Fruit fly (Drosophila melanogaster) whole organism, embryonic: ENCODE results near the gene hng2.

Source experiments
- Aef1 ChIP-seq: fragments of 200-800 bp; sonication (Bioruptor generic); IDR thresholded peaks from 3 replicates; pipeline ENCODE4 v1.3.6; 2022; ENCODE audit warnings: missing biosample characterization, missing genetic modification characterization
- CG10462 ChIP-seq: fragments of 200-800 bp; sonication (Bioruptor generic); optimal IDR thresholded peaks from 2 replicates; lab custom pipeline; 2016; ENCODE audit warnings: missing biosample characterization, missing genetic modification characterization
- CG10543 ChIP-seq: fragments of 200-800 bp; sonication (Bioruptor generic); optimal IDR thresholded peaks from 3 replicates; lab custom pipeline; 2017; ENCODE audit warnings: missing biosample characterization, mild to moderate bottlenecking, missing genetic modification characterization, moderate library complexity
- CG11560 ChIP-seq: fragments of 200-800 bp; sonication (Bioruptor generic); IDR thresholded peaks from 3 replicates; pipeline ENCODE4 v1.3.6; 2022; ENCODE audit warnings: missing biosample characterization, missing genetic modification characterization
- CG12391 ChIP-seq: fragments of 200-800 bp; sonication (Bioruptor generic); optimal IDR thresholded peaks from 3 replicates; lab custom pipeline; 2018; ENCODE audit warnings: missing biosample characterization, mild to moderate bottlenecking, missing genetic modification characterization, moderate library complexity
- CG13424 ChIP-seq: fragments of 200-800 bp; sonication (Bioruptor generic); optimal IDR thresholded peaks from 2 replicates; lab custom pipeline; 2019; ENCODE audit warnings: missing biosample characterization, mild to moderate bottlenecking, missing genetic modification characterization, moderate library complexity
- CG15601 ChIP-seq: fragments of 200-800 bp; sonication (Bioruptor generic); optimal IDR thresholded peaks from 3 replicates; lab custom pipeline; 2019; ENCODE audit warnings: missing biosample characterization, mild to moderate bottlenecking, missing genetic modification characterization, moderate library complexity
- CG16813 ChIP-seq: fragments of 200-800 bp; sonication (Bioruptor generic); IDR thresholded peaks from 3 replicates; pipeline ENCODE4 v1.3.6; 2022; ENCODE audit warnings: missing biosample characterization, missing genetic modification characterization; ENCODE audit not compliant: partially characterized antibody
- CG16863 ChIP-seq: fragments of 200-800 bp; sonication (Bioruptor generic); optimal IDR thresholded peaks from 3 replicates; lab custom pipeline; 2016; ENCODE audit warnings: missing biosample characterization, missing genetic modification characterization
- CG17328 ChIP-seq: fragments of 200-800 bp; sonication (Bioruptor generic); IDR thresholded peaks from 2 replicates; pipeline ENCODE4 v1.3.6; 2022; ENCODE audit warnings: missing biosample characterization, missing genetic modification characterization
- CG17829 ChIP-seq: fragments of 200-800 bp; optimal IDR thresholded peaks from 2 replicates; lab custom pipeline; 2019; ENCODE audit warnings: missing biosample characterization, mild to moderate bottlenecking, missing genetic modification characterization, moderate library complexity
- CG2712 ChIP-seq: fragments of 200-800 bp; optimal IDR thresholded peaks from 3 replicates; lab custom pipeline; 2019; ENCODE audit warnings: missing biosample characterization, mild to moderate bottlenecking, missing genetic modification characterization, moderate library complexity
- CG32767 ChIP-seq: fragments of 200-800 bp; sonication (Bioruptor generic); IDR thresholded peaks from 2 replicates; pipeline ENCODE4 v1.3.6; 2022; ENCODE audit warnings: missing biosample characterization, missing genetic modification characterization
- CG34422 ChIP-seq: fragments of 200-800 bp; sonication (Bioruptor generic); IDR thresholded peaks from 3 replicates; pipeline ENCODE4 v1.3.6; 2022; ENCODE audit warnings: missing biosample characterization, missing genetic modification characterization
- CG4424 ChIP-seq: fragments of 200-800 bp; sonication (Bioruptor generic); optimal IDR thresholded peaks from 3 replicates; lab custom pipeline; 2016; ENCODE audit warnings: missing biosample characterization, missing genetic modification characterization
- CG6765 ChIP-seq: fragments of 200-800 bp; sonication (Bioruptor generic); optimal IDR thresholded peaks from 3 replicates; lab custom pipeline; 2017; ENCODE audit warnings: missing biosample characterization, mild to moderate bottlenecking, missing genetic modification characterization
- CG9215 ChIP-seq: fragments of 200-800 bp; sonication (Bioruptor generic); IDR thresholded peaks from 2 replicates; pipeline ENCODE4 v1.3.6; 2022; ENCODE audit warnings: missing biosample characterization, missing genetic modification characterization
- CG9797 ChIP-seq: fragments of 200-800 bp; sonication (Bioruptor generic); optimal IDR thresholded peaks from 3 replicates; lab custom pipeline; 2018; ENCODE audit warnings: missing biosample characterization, mild to moderate bottlenecking, missing genetic modification characterization
- CHES-1-like ChIP-seq: fragments of 200-800 bp; sonication (Bioruptor generic); optimal IDR thresholded peaks from 2 replicates; lab custom pipeline; 2016; ENCODE audit warnings: missing biosample characterization, missing genetic modification characterization
- D ChIP-seq, 2 experiments: fragments of 200-800 bp in 1 of 2; fragments of >200 bp in 1 of 2; sonication (Bioruptor generic) in 1 of 2; optimal IDR thresholded peaks; 2 replicates in 1 of 2; 3 replicates in 1 of 2; lab custom pipeline; 2017; ENCODE audit warnings: mild to moderate bottlenecking in 1 of 2, missing biosample characterization in 1 of 2, missing genetic modification characterization in 1 of 2, missing genetic modification reagents in 1 of 2
- Dek ChIP-seq: fragments of 200-800 bp; sonication (Bioruptor generic); optimal IDR thresholded peaks from 3 replicates; lab custom pipeline; 2019; ENCODE audit warnings: missing biosample characterization, mild to moderate bottlenecking, missing genetic modification characterization, moderate library complexity
- Dip2 ChIP-seq: fragments of 200-800 bp; sonication (Bioruptor generic); IDR thresholded peaks from 2 replicates; pipeline ENCODE4 v1.3.6; 2022; ENCODE audit warnings: missing biosample characterization, missing genetic modification characterization
- ERR ChIP-seq: fragments of 200-800 bp; sonication (Bioruptor generic); optimal IDR thresholded peaks from 2 replicates; lab custom pipeline; 2016; ENCODE audit warnings: missing biosample characterization, missing genetic modification characterization
- Gug ChIP-seq: fragments of 200-800 bp; sonication (Bioruptor generic); IDR thresholded peaks from 4 replicates; pipeline ENCODE4 v1.3.6; 2022; ENCODE audit warnings: missing biosample characterization, missing genetic modification characterization
- Hey ChIP-seq: fragments of 200-800 bp; sonication (Bioruptor generic); optimal IDR thresholded peaks from 3 replicates; lab custom pipeline; 2018; ENCODE audit warnings: missing biosample characterization, mild to moderate bottlenecking, missing genetic modification characterization
- Hmx ChIP-seq: fragments of 200-800 bp; sonication (Bioruptor generic); optimal IDR thresholded peaks from 2 replicates; lab custom pipeline; 2016; ENCODE audit warnings: missing biosample characterization, missing genetic modification characterization
- Hr3 ChIP-seq: fragments of 200-800 bp; sonication (Bioruptor generic); optimal IDR thresholded peaks from 3 replicates; lab custom pipeline; 2016; ENCODE audit warnings: missing biosample characterization, missing genetic modification characterization
- Hr78 ChIP-seq, 2 experiments: fragments of 200-800 bp in 1 of 2; fragments of >200 bp in 1 of 2; sonication (Bioruptor generic) in 1 of 2; optimal IDR thresholded peaks; 2 replicates each; lab custom pipeline; 2017 to 2019; ENCODE audit warnings: missing biosample characterization in 2 of 2, missing genetic modification characterization in 2 of 2, mild to moderate bottlenecking in 1 of 2, moderate library complexity in 1 of 2
- NC2α ChIP-seq: fragments of 200-800 bp; sonication (Bioruptor generic); optimal IDR thresholded peaks from 2 replicates; lab custom pipeline; 2016; ENCODE audit warnings: missing biosample characterization, missing genetic modification characterization
- Pdp1 ChIP-seq, 2 experiments: fragments of 200-800 bp; sonication (Bioruptor generic); optimal IDR thresholded peaks; 3 replicates each; lab custom pipeline; 2016; ENCODE audit warnings: missing biosample characterization in 2 of 2, missing genetic modification characterization in 2 of 2, mild to moderate bottlenecking in 1 of 2, moderate library complexity in 1 of 2
- croc ChIP-seq: fragments of 200-800 bp; sonication (Bioruptor generic); conservative IDR thresholded peaks from 3 replicates; pipeline ENCODE4 v1.3.6; 2022; ENCODE audit warnings: missing biosample characterization, missing genetic modification characterization
- dan ChIP-seq: fragments of 200-800 bp; sonication (Bioruptor generic); IDR thresholded peaks from 2 replicates; pipeline ENCODE4 v1.3.6; 2022; ENCODE audit warnings: missing biosample characterization, missing genetic modification characterization
- exex ChIP-seq: fragments of 200-800 bp; sonication (Bioruptor generic); optimal IDR thresholded peaks from 4 replicates; lab custom pipeline; 2018; ENCODE audit warnings: missing biosample characterization, mild to moderate bottlenecking, missing genetic modification characterization, moderate library complexity
- gcm2 ChIP-seq: fragments of 200-800 bp; sonication (Bioruptor generic); optimal IDR thresholded peaks from 2 replicates; lab custom pipeline; 2016; ENCODE audit warnings: missing biosample characterization, missing genetic modification characterization
- gsb-n ChIP-seq: fragments of 200-800 bp; sonication (Bioruptor generic); optimal IDR thresholded peaks from 3 replicates; lab custom pipeline; 2018; ENCODE audit warnings: missing biosample characterization, mild to moderate bottlenecking, missing genetic modification characterization
- h ChIP-seq: fragments of >200 bp; optimal IDR thresholded peaks from 2 replicates; lab custom pipeline; 2017
- hkb ChIP-seq, 2 experiments: fragments of 200-800 bp in 1 of 2; fragments of >200 bp in 1 of 2; sonication (Bioruptor generic) in 1 of 2; IDR thresholded peaks in 1 of 2; optimal IDR thresholded peaks in 1 of 2; 2 replicates each; pipeline versions ENCODE4 v1.3.6 to Lab custom; 2017 to 2022; ENCODE audit warnings: missing biosample characterization in 1 of 2, missing genetic modification characterization in 1 of 2
- jigr1 ChIP-seq: fragments of 200-800 bp; sonication (Bioruptor generic); IDR thresholded peaks from 3 replicates; pipeline ENCODE4 v1.3.6; 2022; ENCODE audit warnings: missing biosample characterization, missing genetic modification characterization
- mirr ChIP-seq: fragments of 200-800 bp; sonication (Bioruptor generic); optimal IDR thresholded peaks from 3 replicates; lab custom pipeline; 2018; ENCODE audit warnings: missing biosample characterization, mild to moderate bottlenecking, missing genetic modification characterization
- pb ChIP-seq: fragments of 200-800 bp; sonication (Bioruptor generic); optimal IDR thresholded peaks from 3 replicates; lab custom pipeline; 2016; ENCODE audit warnings: missing biosample characterization, missing genetic modification characterization
- salm ChIP-seq: fragments of 200-800 bp; sonication (Bioruptor generic); optimal IDR thresholded peaks from 2 replicates; lab custom pipeline; 2018; ENCODE audit warnings: missing biosample characterization, mild to moderate bottlenecking, missing genetic modification characterization
- sd ChIP-seq: fragments of 200-800 bp; sonication (Bioruptor generic); optimal IDR thresholded peaks from 3 replicates; lab custom pipeline; 2018; ENCODE audit warnings: missing biosample characterization, mild to moderate bottlenecking, missing genetic modification characterization, moderate library complexity
- sens-2 ChIP-seq: fragments of 200-800 bp; sonication (Bioruptor generic); IDR thresholded peaks from 2 replicates; pipeline ENCODE4 v1.3.6; 2022; ENCODE audit warnings: missing biosample characterization, missing genetic modification characterization
- so ChIP-seq: fragments of 200-800 bp; sonication (Bioruptor generic); IDR thresholded peaks from 3 replicates; pipeline ENCODE4 v1.3.6; 2022; ENCODE audit warnings: missing biosample characterization, missing genetic modification characterization
- tap ChIP-seq: fragments of 200-800 bp; optimal IDR thresholded peaks from 3 replicates; lab custom pipeline; 2019; ENCODE audit warnings: missing biosample characterization, mild to moderate bottlenecking, missing genetic modification characterization, moderate library complexity
- zen2 ChIP-seq: fragments of 200-800 bp; sonication (Bioruptor generic); IDR thresholded peaks from 3 replicates; pipeline ENCODE4 v1.3.6; 2022; ENCODE audit warnings: missing biosample characterization, missing genetic modification characterization; ENCODE audit not compliant: partially characterized antibody
- zfh2 ChIP-seq: fragments of 200-800 bp; sonication (Bioruptor generic); optimal IDR thresholded peaks from 2 replicates; lab custom pipeline; 2016; ENCODE audit warnings: missing biosample characterization, missing genetic modification characterization

The hng2 gene

DNA sequence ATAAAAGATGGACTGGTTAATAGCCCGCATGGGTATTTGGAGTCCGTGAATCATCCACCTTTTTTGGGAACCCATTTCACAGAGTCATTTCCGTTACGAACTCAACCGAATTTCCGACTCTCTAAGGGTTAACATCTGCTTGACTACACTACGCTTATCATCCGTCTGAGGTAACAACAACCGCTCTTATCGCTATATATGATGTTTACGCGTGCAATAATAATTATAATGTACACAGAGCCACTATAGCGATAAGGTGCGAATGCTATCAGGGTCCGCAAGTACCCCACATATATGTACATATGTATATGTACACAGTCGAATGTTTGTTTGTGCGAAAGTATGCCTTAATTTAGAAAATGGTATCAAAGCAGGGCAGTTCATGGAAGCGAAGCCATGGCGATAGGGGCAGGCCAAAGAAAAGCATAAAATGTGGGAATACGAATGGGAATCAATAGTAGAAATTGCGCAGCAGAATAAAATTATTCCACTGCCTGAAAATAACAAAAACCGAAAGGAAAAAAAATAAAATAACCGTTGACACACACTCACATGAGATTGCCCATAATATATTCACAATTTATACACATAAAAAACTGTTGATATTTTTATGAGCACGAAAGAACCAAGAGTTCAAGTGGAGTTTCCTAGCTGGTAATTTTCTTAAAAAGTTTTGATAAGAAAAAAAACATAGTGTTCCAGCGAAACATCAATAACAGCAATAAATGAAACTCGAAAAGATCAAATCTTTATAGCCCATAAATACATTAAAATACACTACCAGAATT, 4.5 kb downstream of the hng2 start (continued):
- peak; percentile 32 for TF ChIP-seq CG2712 (tag; lab: Kevin White, UChicago)
- peak; percentile 100 for TF ChIP-seq mirr (GFP tag; lab: Kevin White, UChicago)
- peak; percentile 19 for TF ChIP-seq zfh2 (GFP tag; lab: Kevin White, UChicago)
- TF ChIP-seq Hmx (GFP tag; lab: Kevin White, UChicago) = no peak
- no peak for TF ChIP-seq Dip2 (GFP tag; lab: Robert Waterston, UW)
- TF ChIP-seq CG17829 (tag; lab: Kevin White, UChicago) = peak; percentile 13
- TF ChIP-seq exex (tag; lab: Kevin White, UChicago) = peak; percentile 99
- TF ChIP-seq sens-2 (GFP tag; lab: Robert Waterston, UW) = peak; percentile 52
- peak; percentile 97 for TF ChIP-seq Hey (tag; lab: Kevin White, UChicago)
- TF ChIP-seq Hr78 (GFP tag; optimal IDR thresholded peaks at IDR 0.05; lab: Kevin White, UChicago) = peak in 1 of 2 experiments; percentile 53
- peak; percentile 96 for TF ChIP-seq CG15601 (tag; lab: Kevin White, UChicago)
- TF ChIP-seq croc (GFP tag; lab: Robert Waterston, UW) = peak; percentile 22; the same call in 1 of the 3 replicates
- TF ChIP-seq tap (tag; lab: Kevin White, UChicago) = peak; percentile 82
- TF ChIP-seq dan (GFP tag; lab: Robert Waterston, UW) = no peak
- TF ChIP-seq CG10462 (GFP tag; lab: Kevin White, UChicago) = peak; percentile 63
- peak; percentile 86 for TF ChIP-seq gsb-n (tag; lab: Kevin White, UChicago)
- TF ChIP-seq CHES-1-like = peak; percentile 67
- TF ChIP-seq D (optimal IDR thresholded peaks at IDR 0.05; lab: Kevin White, UChicago) = no peak
- peak; percentile 61 for TF ChIP-seq D (GFP tag; optimal IDR thresholded peaks at IDR 0.05; lab: Kevin White, UChicago)
- TF ChIP-seq CG17328 (GFP tag; lab: Robert Waterston, UW) = peak; percentile 79
- TF ChIP-seq Pdp1 (GFP tag; optimal IDR thresholded peaks at IDR 0.05; lab: Kevin White, UChicago) = peak in 1 of 2 experiments; percentile 95
- TF ChIP-seq ERR (GFP tag; lab: Kevin White, UChicago) = peak; percentile 75
- TF ChIP-seq NC2α (GFP tag; lab: Kevin White, UChicago) = peak; percentile 89
- TF ChIP-seq CG16813 (GFP tag; lab: Robert Waterston, UW) = no peak
- TF ChIP-seq CG10543 (GFP tag; lab: Kevin White, UChicago) = peak; percentile 98
- TF ChIP-seq CG32767 = peak; percentile 38; the same call in 1 of the 2 replicates
- TF ChIP-seq CG11560 (tag; lab: Robert Waterston, UW) = no peak
- peak; percentile 44 for TF ChIP-seq CG4424 (GFP tag; lab: Kevin White, UChicago)
- TF ChIP-seq Aef1 (GFP tag; lab: Robert Waterston, UW) = no peak
- peak; percentile 62 for TF ChIP-seq CG9215 (GFP tag; lab: Robert Waterston, UW)
- peak; percentile 89 for TF ChIP-seq so
- TF ChIP-seq zen2 = no peak
- TF ChIP-seq CG34422 (GFP tag; lab: Robert Waterston, UW) = peak; percentile 33; the same call in 1 of the 3 replicates
- TF ChIP-seq jigr1 (GFP tag; lab: Robert Waterston, UW) = 0 out of 3 replicates have a peak, but pooled peaks have one; percentile 18
- TF ChIP-seq salm (tag; lab: Kevin White, UChicago) = peak; percentile 95
- peak; percentile 68 for TF ChIP-seq gcm2 (GFP tag; lab: Kevin White, UChicago)
- TF ChIP-seq Hr3 (GFP tag; lab: Kevin White, UChicago) = no peak
- TF ChIP-seq CG13424 = peak; percentile 85
- peak; percentile 2 for TF ChIP-seq CG9797 (GFP tag; lab: Kevin White, UChicago)
- peak; percentile 18; the same call in 1 of the 4 replicates for TF ChIP-seq Gug (GFP tag; lab: Robert Waterston, UW)
- peak; percentile 36 for TF ChIP-seq pb (GFP tag; lab: Kevin White, UChicago)
- TF ChIP-seq Dek (tag; lab: Kevin White, UChicago) = peak; percentile 65
- TF ChIP-seq h = no peak
- peak; percentile 84 for TF ChIP-seq CG16863 (GFP tag; lab: Kevin White, UChicago)
- TF ChIP-seq hkb (optimal IDR thresholded peaks at IDR 0.05; lab: Kevin White, UChicago) = no peak
- TF ChIP-seq hkb (GFP tag; IDR thresholded peaks at IDR 0.05; lab: Robert Waterston, UW) = peak; percentile 89
- peak; percentile 78 for TF ChIP-seq sd (tag; lab: Kevin White, UChicago)
- TF ChIP-seq CG6765 (GFP tag; lab: Kevin White, UChicago) = peak; percentile 84
- peak; percentile 53 for TF ChIP-seq CG12391 (tag; lab: Kevin White, UChicago)
